Worm (Caenorhabditis elegans): ENCODE data around the gene nhr-133.

ce11 chrV:2235848-2236247 is 23.9 kb upstream of the nhr-133 start, which contains the start of gene cyp-33C4:
- TF ChIP-seq pag-3 (tag; optimal IDR thresholded peaks at IDR 0.05; ENCODE audit: borderline replicate concordance) (no peak), ama-1 (optimal IDR thresholded peaks at IDR 0.05) (no peak)
